Fruit fly (Drosophila melanogaster) whole organism, embryonic: ENCODE results near the gene CG11560.
A peak's percentile ranks its signal among the peaks of the same experiment; 100 is the strongest.

Experiments
- CG10267 ChIP-seq: fragments of 200-800 bp; sonication (Bioruptor generic); optimal IDR thresholded peaks from 2 replicates; lab custom pipeline; 2018; ENCODE audit warnings: missing biosample characterization, mild to moderate bottlenecking, missing genetic modification characterization, moderate library complexity
- CG11696 ChIP-seq: fragments of 200-800 bp; sonication (Bioruptor generic); IDR thresholded peaks from 2 replicates; pipeline ENCODE4 v1.3.6; 2022; ENCODE audit warnings: missing biosample characterization, missing genetic modification characterization
- CG11723 ChIP-seq: fragments of 200-800 bp; sonication (Bioruptor generic); optimal IDR thresholded peaks from 2 replicates; lab custom pipeline; 2017; ENCODE audit warnings: missing biosample characterization, mild to moderate bottlenecking, missing genetic modification characterization
- CG12155 ChIP-seq: fragments of 200-800 bp; sonication (Bioruptor generic); optimal IDR thresholded peaks from 3 replicates; lab custom pipeline; 2016; ENCODE audit warnings: missing biosample characterization, missing genetic modification characterization
- CG12219 ChIP-seq: fragments of 200-800 bp; sonication (Bioruptor generic); optimal IDR thresholded peaks from 3 replicates; lab custom pipeline; 2018; ENCODE audit warnings: missing biosample characterization, mild to moderate bottlenecking, missing genetic modification characterization
- CG14710 ChIP-seq: fragments of 200-800 bp; sonication (Bioruptor generic); optimal IDR thresholded peaks from 3 replicates; lab custom pipeline; 2019; ENCODE audit warnings: missing biosample characterization, mild to moderate bottlenecking, missing genetic modification characterization, moderate library complexity
- CG18262 ChIP-seq: fragments of 200-800 bp; optimal IDR thresholded peaks from 3 replicates; lab custom pipeline; 2019; ENCODE audit warnings: missing biosample characterization, mild to moderate bottlenecking, missing genetic modification characterization, moderate library complexity
- CG33213 ChIP-seq: fragments of 200-800 bp; sonication (Bioruptor generic); optimal IDR thresholded peaks from 3 replicates; lab custom pipeline; 2016; ENCODE audit warnings: missing biosample characterization, missing genetic modification characterization
- CG3995 ChIP-seq: fragments of 200-800 bp; sonication (Bioruptor generic); optimal IDR thresholded peaks from 3 replicates; lab custom pipeline; 2016; ENCODE audit warnings: missing biosample characterization, missing genetic modification characterization
- CG4404 ChIP-seq: fragments of 200-800 bp; sonication (Bioruptor generic); IDR thresholded peaks from 2 replicates; pipeline ENCODE4 v1.3.6; 2022; ENCODE audit warnings: missing biosample characterization, missing genetic modification characterization
- CG6254 ChIP-seq: fragments of 200-800 bp; sonication (Bioruptor generic); optimal IDR thresholded peaks from 3 replicates; lab custom pipeline; 2017; ENCODE audit warnings: mild to moderate bottlenecking, missing biosample characterization, missing genetic modification reagents, missing genetic modification characterization
- CG6654 ChIP-seq: fragments of 200-800 bp; sonication (Bioruptor generic); optimal IDR thresholded peaks from 2 replicates; lab custom pipeline; 2017; ENCODE audit warnings: missing biosample characterization, mild to moderate bottlenecking, missing genetic modification characterization
- CG6683 ChIP-seq: fragments of 200-800 bp; sonication (Bioruptor generic); optimal IDR thresholded peaks from 2 replicates; lab custom pipeline; 2017; ENCODE audit warnings: missing biosample characterization, mild to moderate bottlenecking, missing genetic modification characterization, missing genetic modification reagents
- CG9817 ChIP-seq: fragments of 200-800 bp; sonication (Bioruptor generic); optimal IDR thresholded peaks from 2 replicates; lab custom pipeline; 2018; ENCODE audit warnings: missing biosample characterization, mild to moderate bottlenecking, missing genetic modification characterization, moderate library complexity
- Drgx ChIP-seq: fragments of 200-800 bp; sonication (Bioruptor generic); IDR thresholded peaks from 2 replicates; pipeline ENCODE4 v1.3.6; 2022; ENCODE audit warnings: missing biosample characterization, missing genetic modification characterization
- HHEX ChIP-seq: fragments of 200-800 bp; sonication (Bioruptor generic); optimal IDR thresholded peaks from 3 replicates; lab custom pipeline; 2017; ENCODE audit warnings: missing biosample characterization, mild to moderate bottlenecking, missing genetic modification characterization, missing genetic modification reagents
- HLH54F ChIP-seq: fragments of 200-800 bp; sonication (Bioruptor generic); optimal IDR thresholded peaks from 3 replicates; lab custom pipeline; 2016; ENCODE audit warnings: missing biosample characterization, missing genetic modification characterization
- Hey ChIP-seq: fragments of 200-800 bp; sonication (Bioruptor generic); optimal IDR thresholded peaks from 3 replicates; lab custom pipeline; 2018; ENCODE audit warnings: missing biosample characterization, mild to moderate bottlenecking, missing genetic modification characterization
- Hr78 ChIP-seq, 2 experiments: fragments of 200-800 bp in 1 of 2; fragments of >200 bp in 1 of 2; sonication (Bioruptor generic) in 1 of 2; optimal IDR thresholded peaks; 2 replicates each; lab custom pipeline; 2017 to 2019; ENCODE audit warnings: missing biosample characterization in 2 of 2, missing genetic modification characterization in 2 of 2, mild to moderate bottlenecking in 1 of 2, moderate library complexity in 1 of 2
- Hsf ChIP-seq: fragments of 200-800 bp; sonication (Bioruptor generic); optimal IDR thresholded peaks from 3 replicates; lab custom pipeline; 2016; ENCODE audit warnings: missing biosample characterization, missing genetic modification characterization
- MBD-R2 ChIP-seq: fragments of 200-800 bp; sonication (Bioruptor generic); IDR thresholded peaks from 2 replicates; pipeline ENCODE4 v1.3.6; 2022; ENCODE audit warnings: missing biosample characterization, missing genetic modification characterization
- MESR4 ChIP-seq: fragments of 200-800 bp; sonication (Bioruptor generic); optimal IDR thresholded peaks from 2 replicates; lab custom pipeline; 2018; ENCODE audit warnings: missing biosample characterization, mild to moderate bottlenecking, missing genetic modification characterization, moderate library complexity
- NK7.1 ChIP-seq: fragments of 200-800 bp; sonication (Bioruptor generic); optimal IDR thresholded peaks from 3 replicates; lab custom pipeline; 2016; ENCODE audit warnings: missing biosample characterization, missing genetic modification characterization
- Ravus ChIP-seq: fragments of 200-800 bp; sonication (Bioruptor generic); IDR thresholded peaks from 2 replicates; pipeline ENCODE4 v1.3.6; 2022; ENCODE audit warnings: missing biosample characterization, missing genetic modification characterization
- Stat92E ChIP-seq, 3 experiments: fragments of >200 bp in 2 of 3; fragments of 200-800 bp in 1 of 3; sonication (Bioruptor generic) in 1 of 3; optimal IDR thresholded peaks; 2 replicates each; lab custom pipeline; 2017 to 2019; ENCODE audit warnings: missing biosample characterization in 3 of 3, missing genetic modification characterization in 3 of 3, mild to moderate bottlenecking in 1 of 3, moderate library complexity in 1 of 3
- Tbp ChIP-seq: fragments of >200 bp; optimal IDR thresholded peaks from 2 replicates; lab custom pipeline; 2018; ENCODE audit warnings: missing biosample characterization, missing genetic modification characterization
- br ChIP-seq: fragments of >200 bp; optimal IDR thresholded peaks from 2 replicates; lab custom pipeline; 2017
- eve ChIP-seq, 2 experiments: fragments of >200 bp; optimal IDR thresholded peaks; 2 replicates each; lab custom pipeline; 2017; ENCODE audit warnings: missing biosample characterization in 2 of 2, missing genetic modification characterization in 2 of 2
- h ChIP-seq: fragments of >200 bp; optimal IDR thresholded peaks from 2 replicates; lab custom pipeline; 2017
- hbn ChIP-seq: fragments of 200-800 bp; sonication (Bioruptor generic); IDR thresholded peaks from 2 replicates; pipeline ENCODE4 v1.3.6; 2022; ENCODE audit warnings: missing biosample characterization, missing genetic modification characterization; ENCODE audit not compliant: partially characterized antibody
- her ChIP-seq: fragments of 200-800 bp; sonication (Bioruptor generic); optimal IDR thresholded peaks from 2 replicates; lab custom pipeline; 2016; ENCODE audit warnings: missing biosample characterization, missing genetic modification characterization
- insv ChIP-seq, 2 experiments: fragments of 200-800 bp; sonication (Bioruptor generic); optimal IDR thresholded peaks; 3 replicates each; lab custom pipeline; 2016 to 2018; ENCODE audit warnings: missing biosample characterization in 2 of 2, missing genetic modification characterization in 2 of 2
- jumu ChIP-seq: fragments of 200-800 bp; sonication (Bioruptor generic); optimal IDR thresholded peaks from 3 replicates; lab custom pipeline; 2016; ENCODE audit warnings: missing biosample characterization, missing genetic modification characterization
- lab ChIP-seq: fragments of 200-800 bp; sonication (Bioruptor generic); optimal IDR thresholded peaks from 3 replicates; lab custom pipeline; 2017; ENCODE audit warnings: missing biosample characterization, missing genetic modification characterization, mild to moderate bottlenecking, moderate library complexity, missing genetic modification reagents
- onecut ChIP-seq: fragments of 200-800 bp; sonication (Bioruptor generic); IDR thresholded peaks from 2 replicates; pipeline ENCODE4 v1.3.6; 2022; ENCODE audit warnings: missing biosample characterization, missing genetic modification characterization
- p53 ChIP-seq: fragments of 200-800 bp; sonication (Bioruptor generic); optimal IDR thresholded peaks from 2 replicates; lab custom pipeline; 2016; ENCODE audit warnings: missing biosample characterization, missing genetic modification characterization
- pan ChIP-seq, 4 experiments: fragments of >200 bp in 3 of 4; fragments of 200-800 bp in 1 of 4; sonication (Bioruptor generic) in 1 of 4; optimal IDR thresholded peaks in 3 of 4; IDR thresholded peaks in 1 of 4; 2 replicates each; pipeline versions ENCODE4 v1.3.6 to Lab custom; 2017 to 2022; ENCODE audit warnings: missing biosample characterization in 2 of 4, missing genetic modification characterization in 2 of 4, mixed read lengths in 1 of 4
- pfk ChIP-seq: fragments of 200-800 bp; sonication (Bioruptor generic); optimal IDR thresholded peaks from 2 replicates; lab custom pipeline; 2018; ENCODE audit warnings: missing biosample characterization, mild to moderate bottlenecking, missing genetic modification characterization, moderate library complexity
- scrt ChIP-seq: fragments of 200-800 bp; sonication (Bioruptor generic); optimal IDR thresholded peaks from 2 replicates; lab custom pipeline; 2018; ENCODE audit warnings: missing biosample characterization, mild to moderate bottlenecking, missing genetic modification characterization, moderate library complexity
- sd ChIP-seq: fragments of 200-800 bp; sonication (Bioruptor generic); optimal IDR thresholded peaks from 3 replicates; lab custom pipeline; 2018; ENCODE audit warnings: missing biosample characterization, mild to moderate bottlenecking, missing genetic modification characterization, moderate library complexity
- shn ChIP-seq: fragments of 200-800 bp; sonication (Bioruptor generic); optimal IDR thresholded peaks from 3 replicates; lab custom pipeline; 2016; ENCODE audit warnings: missing biosample characterization, missing genetic modification characterization
- slp2 ChIP-seq: fragments of 200-800 bp; sonication (Bioruptor generic); optimal IDR thresholded peaks from 2 replicates; lab custom pipeline; 2016; ENCODE audit warnings: missing biosample characterization, missing genetic modification characterization
- sna ChIP-seq: fragments of 200-800 bp; sonication (Bioruptor generic); IDR thresholded peaks from 2 replicates; pipeline ENCODE4 v1.3.6; 2022; ENCODE audit warnings: missing biosample characterization, missing genetic modification characterization; ENCODE audit not compliant: partially characterized antibody
- stc ChIP-seq: fragments of 200-800 bp; sonication (Bioruptor generic); IDR thresholded peaks from 2 replicates; pipeline ENCODE4 v1.3.6; 2022; ENCODE audit warnings: missing biosample characterization, missing genetic modification characterization
- sug ChIP-seq: fragments of 200-800 bp; optimal IDR thresholded peaks from 2 replicates; lab custom pipeline; 2019; ENCODE audit warnings: missing biosample characterization, mild to moderate bottlenecking, missing genetic modification characterization, moderate library complexity
- tll ChIP-seq, 2 experiments: fragments of 200-800 bp in 1 of 2; fragments of >200 bp in 1 of 2; sonication (Bioruptor generic) in 1 of 2; optimal IDR thresholded peaks; 2 replicates each; lab custom pipeline; 2017 to 2019; ENCODE audit warnings: missing biosample characterization in 2 of 2, missing genetic modification characterization in 2 of 2, mild to moderate bottlenecking in 1 of 2, moderate library complexity in 1 of 2
- tna ChIP-seq: fragments of 200-800 bp; sonication (Bioruptor generic); IDR thresholded peaks from 2 replicates; pipeline ENCODE4 v1.3.6; 2022; ENCODE audit warnings: missing biosample characterization, missing genetic modification characterization; ENCODE audit not compliant: partially characterized antibody
- unc-4 ChIP-seq: fragments of 200-800 bp; sonication (Bioruptor generic); IDR thresholded peaks from 2 replicates; pipeline ENCODE4 v1.3.6; 2022; ENCODE audit warnings: missing biosample characterization, missing genetic modification characterization; ENCODE audit not compliant: partially characterized antibody

The CG11560 gene

DNA sequence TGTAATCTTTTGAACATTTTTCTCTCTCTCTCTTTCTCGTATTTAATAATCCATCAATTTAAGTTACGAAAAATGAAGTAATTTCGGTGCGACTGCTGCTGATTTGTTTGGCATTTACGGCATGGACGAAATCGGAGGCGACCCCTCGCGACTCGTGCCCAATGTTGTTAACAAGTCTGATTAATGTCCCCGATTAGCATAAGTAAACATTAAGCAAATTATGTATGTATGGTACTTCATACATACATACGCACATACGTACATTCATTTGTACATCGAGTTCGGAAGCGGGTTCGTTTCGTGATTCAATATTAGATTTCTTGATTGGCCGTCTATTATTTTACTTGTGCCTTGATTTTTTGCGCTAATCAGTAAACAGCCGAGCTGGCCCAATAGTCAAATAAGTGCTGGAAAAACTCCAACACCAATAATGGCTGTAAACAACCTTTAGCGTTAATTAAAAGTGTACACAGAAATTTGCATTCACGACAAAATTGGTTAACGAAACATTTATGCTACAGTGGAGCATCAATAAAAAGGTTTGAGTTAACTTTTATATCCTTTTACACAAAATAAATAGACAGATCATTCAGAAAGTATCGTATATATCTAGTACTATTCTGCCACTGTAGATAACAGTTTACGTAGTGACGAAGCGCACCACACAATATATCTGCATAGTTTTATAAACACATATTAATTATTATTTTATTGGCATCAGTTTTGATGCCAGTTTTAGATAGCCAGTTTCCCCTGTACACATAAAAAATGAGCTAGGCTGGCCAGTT, 28.7 kb upstream of the CG11560 start (continued):
- peak; percentile 38 for TF ChIP-seq Ravus (GFP tag; lab: Robert Waterston, UW)
- peak; percentile 76 for TF ChIP-seq lab (GFP tag; lab: Kevin White, UChicago)
- peak; percentile 65 for TF ChIP-seq HHEX (GFP tag; lab: Kevin White, UChicago)
- no peak for TF ChIP-seq Tbp (GFP tag; lab: Kevin White, UChicago)
- TF ChIP-seq sug (tag; lab: Kevin White, UChicago) = peak; percentile 74
- peak; percentile 45; the same call in 1 of the 2 replicates for TF ChIP-seq MBD-R2 (GFP tag; lab: Robert Waterston, UW)
- TF ChIP-seq tna = no peak
- no peak for TF ChIP-seq br (lab: Kevin White, UChicago)
- TF ChIP-seq unc-4 (GFP tag; lab: Robert Waterston, UW) = no peak
- TF ChIP-seq CG12155 = peak; percentile 39
- TF ChIP-seq Drgx (GFP tag; lab: Robert Waterston, UW) = peak; percentile 38; the same call in 1 of the 2 replicates
- no peak for TF ChIP-seq shn (GFP tag; lab: Kevin White, UChicago)
- no peak for TF ChIP-seq sna (GFP tag; lab: Robert Waterston, UW)
- no peak for TF ChIP-seq CG3995 (GFP tag; lab: Kevin White, UChicago)
- TF ChIP-seq h = no peak
- 0 out of 2 replicates have a peak, but pooled peaks have one; percentile 16 for TF ChIP-seq onecut (GFP tag; lab: Robert Waterston, UW)
- TF ChIP-seq CG6683 (GFP tag; lab: Kevin White, UChicago) = peak; percentile 18
- no peak for TF ChIP-seq slp2 (GFP tag; lab: Kevin White, UChicago)
- TF ChIP-seq hbn = no peak
- TF ChIP-seq CG11723 (GFP tag; lab: Kevin White, UChicago) = peak; percentile 20
- no peak for TF ChIP-seq pfk (GFP tag; lab: Kevin White, UChicago)
- TF ChIP-seq p53 = no peak
- peak; percentile 11 for TF ChIP-seq CG33213 (GFP tag; lab: Kevin White, UChicago)
- TF ChIP-seq Stat92E (GFP tag; optimal IDR thresholded peaks at IDR 0.05; lab: Kevin White, UChicago) = no peak
- peak; percentile 20 for TF ChIP-seq sd (tag; lab: Kevin White, UChicago)
- no peak for TF ChIP-seq insv (GFP tag; optimal IDR thresholded peaks at IDR 0.05; lab: Kevin White, UChicago)
- peak; percentile 51 for TF ChIP-seq scrt
- TF ChIP-seq CG11696 (GFP tag; lab: Robert Waterston, UW) = no peak
- TF ChIP-seq NK7.1 (GFP tag; lab: Kevin White, UChicago) = no peak
- TF ChIP-seq CG6254 (GFP tag; lab: Kevin White, UChicago) = no peak
- TF ChIP-seq jumu (GFP tag; lab: Kevin White, UChicago) = no peak
- TF ChIP-seq tll (GFP tag; optimal IDR thresholded peaks at IDR 0.05; lab: Kevin White, UChicago) = no peak
- 0 out of 2 replicates have a peak, but pooled peaks have one; percentile 55 for TF ChIP-seq CG4404
- peak; percentile 24 for TF ChIP-seq CG10267 (tag; lab: Kevin White, UChicago)
- TF ChIP-seq Hey (tag; lab: Kevin White, UChicago) = peak; percentile 45
- peak; percentile 23 for TF ChIP-seq CG18262 (tag; lab: Kevin White, UChicago)
- TF ChIP-seq Hsf = peak; percentile 50
- peak; percentile 54; the same call in 1 of the 2 replicates for TF ChIP-seq stc (GFP tag; lab: Robert Waterston, UW)
- TF ChIP-seq CG14710 (tag; lab: Kevin White, UChicago) = no peak
- TF ChIP-seq eve (GFP tag; optimal IDR thresholded peaks at IDR 0.05; lab: Kevin White, UChicago) = peak in 1 of 2 experiments; percentile 15
- no peak for TF ChIP-seq pan (optimal IDR thresholded peaks at IDR 0.05; lab: Kevin White, UChicago)
- TF ChIP-seq pan (GFP tag; optimal IDR thresholded peaks at IDR 0.05 in 1 of 2, IDR thresholded peaks at IDR 0.05 in 1 of 2) = peak in 1 of 2 experiments; percentile 68
- TF ChIP-seq CG6654 = no peak
- no peak for TF ChIP-seq HLH54F
- peak; percentile 72 for TF ChIP-seq CG9817 (tag; lab: Kevin White, UChicago)
- TF ChIP-seq Hr78 (GFP tag; optimal IDR thresholded peaks at IDR 0.05; lab: Kevin White, UChicago) = no peak
- TF ChIP-seq CG12219 (GFP tag; lab: Kevin White, UChicago) = peak; percentile 50
- TF ChIP-seq her = no peak
- TF ChIP-seq MESR4 (GFP tag; lab: Kevin White, UChicago) = no peak
